Worm (Caenorhabditis elegans) whole organism, L1 larva: ENCODE results near the gene Y54F10AR.2.

Experiments used
- F16B12.6 ChIP-seq: fragments of 150-350 bp; optimal IDR thresholded peaks from 2 replicates; lab custom pipeline; 2014; ENCODE audit warnings: missing biosample characterization, missing genetic modification characterization
- aly-2 ChIP-seq: fragments of 150-350 bp; optimal IDR thresholded peaks from 2 replicates; lab custom pipeline; 2014; ENCODE audit warnings: missing biosample characterization, missing genetic modification characterization
- egl-27 ChIP-seq, 2 experiments: fragments of 150-350 bp in 1 of 2; sonication (generic microtip); optimal IDR thresholded peaks; 3 replicates each; lab custom pipeline; 2017 to 2018; ENCODE audit warnings: missing biosample characterization in 2 of 2, missing genetic modification characterization in 2 of 2, missing genetic modification reagents in 2 of 2
- fkh-8 ChIP-seq: sonication (generic microtip); optimal IDR thresholded peaks from 2 replicates; lab custom pipeline; 2016; ENCODE audit warnings: mild to moderate bottlenecking, missing genetic modification characterization, missing compliant biosample characterization
- mdl-1 ChIP-seq, 2 experiments: fragments of 150-350 bp; optimal IDR thresholded peaks; 2 replicates each; lab custom pipeline; 2014 to 2017; ENCODE audit warnings: missing biosample characterization in 2 of 2, missing genetic modification characterization in 2 of 2, inconsistent platforms in 1 of 2
- nhr-12 ChIP-seq: sonication (generic microtip); optimal IDR thresholded peaks from 2 replicates; lab custom pipeline; 2017; ENCODE audit warnings: missing biosample characterization, missing genetic modification characterization
- nhr-90 ChIP-seq: sonication (generic microtip); optimal IDR thresholded peaks from 2 replicates; lab custom pipeline; 2016; ENCODE audit warnings: mild to moderate bottlenecking, missing genetic modification characterization, missing compliant biosample characterization; ENCODE audit not compliant: poor library complexity
- unc-62 ChIP-seq: fragments of 150-350 bp; optimal IDR thresholded peaks from 2 replicates; lab custom pipeline; 2014; ENCODE audit warnings: missing biosample characterization, missing genetic modification reagents, missing genetic modification characterization

ce11 chrIII:2577982-2578381 lies 6.6 kb upstream of the Y54F10AR.2 start:
- no peak for TF ChIP-seq unc-62
- no peak for TF ChIP-seq F16B12.6 (tag; lab: Kevin White, UChicago)
- TF ChIP-seq aly-2 (tag; lab: Kevin White, UChicago) = no peak
- no peak for TF ChIP-seq egl-27 (tag; optimal IDR thresholded peaks at IDR 0.05; lab: Kevin White, UChicago)
- TF ChIP-seq nhr-12 (tag; lab: Kevin White, UChicago) = no peak
- TF ChIP-seq mdl-1 (tag; optimal IDR thresholded peaks at IDR 0.05; lab: Kevin White, UChicago) = no peak
- no peak for TF ChIP-seq fkh-8 (tag; lab: Kevin White, UChicago)
- no peak for TF ChIP-seq nhr-90
